Worm (Caenorhabditis elegans): Measurements from ENCODE around the gene srg-39.

DNA sequence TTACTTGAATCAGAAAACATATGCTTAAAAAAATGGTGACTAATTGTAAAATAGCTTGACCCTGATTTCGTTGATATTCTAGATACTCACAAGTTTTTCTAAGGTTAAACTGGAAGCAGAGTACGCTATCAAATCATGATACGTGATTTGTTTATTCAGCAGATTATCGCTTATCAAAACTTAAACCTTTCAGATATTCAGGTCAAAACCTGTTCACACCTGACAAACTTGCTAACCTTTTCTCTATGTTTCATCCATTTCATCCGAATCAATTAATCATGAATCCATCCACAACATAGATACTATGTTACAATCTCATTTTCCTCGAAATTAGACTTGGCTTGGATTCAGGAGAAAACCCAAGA lies 4.5 kb downstream of the srg-39 start:
- TF ChIP-seq K09A11.1 (tag; optimal IDR thresholded peaks at IDR 0.05; ENCODE audit: insufficient read depth) (no peak), pha-4 (tag; optimal IDR thresholded peaks at IDR 0.05) (no peak), sdc-2 (tag; optimal IDR thresholded peaks at IDR 0.05) (no peak), hlh-6 (tag; optimal IDR thresholded peaks at IDR 0.05) (no peak), unc-86 (tag; optimal IDR thresholded peaks at IDR 0.05) (no peak), ceh-2 (tag; optimal IDR thresholded peaks at IDR 0.05) (no peak)

All from whole organism, late embryonic.